Worm (Caenorhabditis elegans): ENCODE results near the gene kin-16.

Gene kin-16

ce11 chrII:9403846-9404245 lies 32.1 kb downstream of the kin-16 start, which contains the start of gene Y51B9A.5:
Gene Y51B9A.5 (plus strand): TSS chrII:9404146.
- no peak for TF ChIP-seq unc-62 (GFP tag; optimal IDR thresholded peaks at IDR 0.05)
- no peak for TF ChIP-seq ama-1 (optimal IDR thresholded peaks at IDR 0.05)
- no peak for TF ChIP-seq nhr-23 (tag; optimal IDR thresholded peaks at IDR 0.05)
- TF ChIP-seq nhr-25 (tag; optimal IDR thresholded peaks at IDR 0.05) = no peak
- TF ChIP-seq pha-4 (tag; optimal IDR thresholded peaks at IDR 0.05) = no peak
- TF ChIP-seq elt-1 (tag; optimal IDR thresholded peaks at IDR 0.05) = no peak
- TF ChIP-seq jun-1 (tag; optimal IDR thresholded peaks at IDR 0.05) = no peak

- TF ChIP-seq fkh-10 (GFP tag; optimal IDR thresholded peaks at IDR 0.05) = no peak
- no peak for TF ChIP-seq nhr-237 (tag; optimal IDR thresholded peaks at IDR 0.05)
- TF ChIP-seq nfya-1 (tag; optimal IDR thresholded peaks at IDR 0.05; ENCODE audit: insufficient read depth) = no peak
- no peak for TF ChIP-seq nhr-77 (tag; optimal IDR thresholded peaks at IDR 0.05)
- no peak for TF ChIP-seq skn-1 (tag; optimal IDR thresholded peaks at IDR 0.05)
- no peak for TF ChIP-seq ztf-4 (tag; optimal IDR thresholded peaks at IDR 0.05)
- TF ChIP-seq snpc-4 (tag; optimal IDR thresholded peaks at IDR 0.05) = no peak
- TF ChIP-seq lin-15B (tag; optimal IDR thresholded peaks at IDR 0.05) = no peak
- TF ChIP-seq ZK546.5 (tag; optimal IDR thresholded peaks at IDR 0.05) = no peak
- no peak for TF ChIP-seq eor-1 (tag; optimal IDR thresholded peaks at IDR 0.05)
- TF ChIP-seq elt-3 (tag; optimal IDR thresholded peaks at IDR 0.05) = no peak
- TF ChIP-seq ceh-82 (tag; optimal IDR thresholded peaks at IDR 0.05) = no peak
- TF ChIP-seq pha-4 (tag; optimal IDR thresholded peaks at IDR 0.05) = no peak
- no peak for TF ChIP-seq zag-1 (tag; optimal IDR thresholded peaks at IDR 0.05)
- TF ChIP-seq unc-62 (GFP tag; optimal IDR thresholded peaks at IDR 0.05) = no peak
- TF ChIP-seq daf-12 (tag; optimal IDR thresholded peaks at IDR 0.05) = no peak
These were observed 32.8 kb downstream of the kin-16 start, which contains the start of gene Y51B9A.6 for ce11 chrII:9403087-9403486. Gene Y51B9A.6 (minus strand): TSS chrII:9403187.

ce11 chrII:9399746-9400145 lies 36.2 kb downstream of the kin-16 start, which contains the start of gene Y51B9A.7:
Gene Y51B9A.7 (plus strand): TSS chrII:9400046.
- no peak for TF ChIP-seq nhr-11 (tag; optimal IDR thresholded peaks at IDR 0.05)
- no peak for TF ChIP-seq nhr-23 (tag; optimal IDR thresholded peaks at IDR 0.05)
- no peak for TF ChIP-seq eor-1 (tag; optimal IDR thresholded peaks at IDR 0.05)
- TF ChIP-seq hmg-11 (tag; optimal IDR thresholded peaks at IDR 0.05) = no peak

- no peak for TF ChIP-seq nhr-43 (tag; optimal IDR thresholded peaks at IDR 0.05; ENCODE audit: poor library complexity, severe bottlenecking)
- no peak for TF ChIP-seq ztf-11 (tag; optimal IDR thresholded peaks at IDR 0.05)
- no peak for TF ChIP-seq ceh-9 (tag; optimal IDR thresholded peaks at IDR 0.05)
- no peak for TF ChIP-seq fkh-10 (GFP tag; optimal IDR thresholded peaks at IDR 0.05)
- no peak for TF ChIP-seq nhr-11 (tag; optimal IDR thresholded peaks at IDR 0.05)
- TF ChIP-seq eor-1 (tag; optimal IDR thresholded peaks at IDR 0.05) = no peak
- TF ChIP-seq skn-1 (tag; optimal IDR thresholded peaks at IDR 0.05) = no peak
- no peak for TF ChIP-seq nhr-76 (tag; optimal IDR thresholded peaks at IDR 0.05)
- TF ChIP-seq R02D3.7 (tag; optimal IDR thresholded peaks at IDR 0.05) = no peak
- TF ChIP-seq sea-2 (GFP tag; optimal IDR thresholded peaks at IDR 0.05) = no peak
- no peak for TF ChIP-seq unc-39 (tag; optimal IDR thresholded peaks at IDR 0.05)
- no peak for TF ChIP-seq nhr-77 (tag; optimal IDR thresholded peaks at IDR 0.05)
- TF ChIP-seq elt-3 (tag; optimal IDR thresholded peaks at IDR 0.05) = no peak
- TF ChIP-seq ztf-4 (tag; optimal IDR thresholded peaks at IDR 0.05) = no peak
- no peak for TF ChIP-seq pqm-1 (tag; optimal IDR thresholded peaks at IDR 0.05)
- TF ChIP-seq elt-1 (tag; optimal IDR thresholded peaks at IDR 0.05) = no peak
- no peak for TF ChIP-seq nhr-237 (tag; optimal IDR thresholded peaks at IDR 0.05)
- no peak for TF ChIP-seq pha-4 (tag; optimal IDR thresholded peaks at IDR 0.05)
These were observed 37.5 kb downstream of the kin-16 start, which contains the start of the genes Y51B9A.14 and Y51B9A.8 for ce11 chrII:9398370-9398901. Gene Y51B9A.14 (minus strand): TSS chrII:9398470. Gene Y51B9A.8 (plus strand): TSS chrII:9398851.

- TF ChIP-seq pqm-1 (tag; optimal IDR thresholded peaks at IDR 0.05) (no peak), elt-2 (tag; optimal IDR thresholded peaks at IDR 0.05) (peak; percentile 22)
These were observed 38.4 kb downstream of the kin-16 start, which contains the start of gene Y51B9A.9 for ce11 chrII:9397496-9397895. Gene Y51B9A.9 (minus strand): TSS chrII:9397596.

- no peak for TF ChIP-seq ztf-4 (tag; optimal IDR thresholded peaks at IDR 0.05)
- TF ChIP-seq unc-62 (GFP tag; optimal IDR thresholded peaks at IDR 0.05) = no peak
- TF ChIP-seq nhr-67 (tag; optimal IDR thresholded peaks at IDR 0.05) = no peak
- no peak for TF ChIP-seq fos-1 (tag; optimal IDR thresholded peaks at IDR 0.05)
- TF ChIP-seq pqm-1 (tag; optimal IDR thresholded peaks at IDR 0.05) = no peak
- no peak for TF ChIP-seq aly-2 (tag; optimal IDR thresholded peaks at IDR 0.05)
- no peak for TF ChIP-seq R02D3.7 (tag; optimal IDR thresholded peaks at IDR 0.05)
- no peak for TF ChIP-seq egl-5 (tag; optimal IDR thresholded peaks at IDR 0.05)
- no peak for TF ChIP-seq elt-1 (tag; optimal IDR thresholded peaks at IDR 0.05)
- no peak for TF ChIP-seq ZK546.5 (tag; optimal IDR thresholded peaks at IDR 0.05)
- TF ChIP-seq egl-27 (tag; optimal IDR thresholded peaks at IDR 0.05) = no peak
- TF ChIP-seq nhr-12 (tag; optimal IDR thresholded peaks at IDR 0.05) = no peak
- no peak for TF ChIP-seq mml-1 (tag; optimal IDR thresholded peaks at IDR 0.05)
- TF ChIP-seq fkh-10 (GFP tag; optimal IDR thresholded peaks at IDR 0.05) = no peak
- TF ChIP-seq sea-2 (GFP tag; optimal IDR thresholded peaks at IDR 0.05) = no peak
- TF ChIP-seq ceh-82 (tag; optimal IDR thresholded peaks at IDR 0.05) = no peak
- no peak for TF ChIP-seq lin-39 (tag; optimal IDR thresholded peaks at IDR 0.05)
These were observed 43.2 kb downstream of the kin-16 start, which contains the start of gene lido-17 for ce11 chrII:9392724-9393123. Gene lido-17 (minus strand): TSS chrII:9392824.

Measured in whole organism, L3 larva.